Fruit fly (Drosophila melanogaster) whole organism, larva: ENCODE results near the gene CG13995.

Experiments used
- noc ChIP-seq: fragments of 200-800 bp; sonication (Bioruptor generic); optimal IDR thresholded peaks from 3 replicates; lab custom pipeline; 2019; ENCODE audit warnings: missing biosample characterization, mild to moderate bottlenecking, missing genetic modification characterization, moderate library complexity

Gene CG13995

dm6 chr2L:6075345-6075744 lies 21.2 kb downstream of the CG13995 start:
- TF ChIP-seq noc (tag; lab: Kevin White, UChicago): no peak

- no peak for TF ChIP-seq noc (tag; lab: Kevin White, UChicago)
Observed at dm6 chr2L:6076143-6076542, 22.0 kb downstream of the CG13995 start.

dm6 chr2L:6076829-6077364 lies 22.8 kb downstream of the CG13995 start:
- no peak for TF ChIP-seq noc (tag; lab: Kevin White, UChicago)

dm6 chr2L:6077632-6078031 lies 23.5 kb downstream of the CG13995 start:
- no peak for TF ChIP-seq noc (tag; lab: Kevin White, UChicago)

dm6 chr2L:6078757-6079351 lies 24.8 kb downstream of the CG13995 start:
- no peak for TF ChIP-seq noc (tag; lab: Kevin White, UChicago)

dm6 chr2L:6080329-6080728 lies 26.2 kb downstream of the CG13995 start:
- no peak for TF ChIP-seq noc (tag; lab: Kevin White, UChicago)

- no peak for TF ChIP-seq noc (tag; lab: Kevin White, UChicago)
Observed at dm6 chr2L:6081134-6081832, 27.2 kb downstream of the CG13995 start.

- no peak for TF ChIP-seq noc (tag; lab: Kevin White, UChicago)
Observed at dm6 chr2L:6082157-6082645, 28.1 kb downstream of the CG13995 start, which contains the start of gene Kr-h1. Kr-h1 (plus strand) TSS chr2L:6082603.

- peak; percentile 54 for TF ChIP-seq noc (tag; lab: Kevin White, UChicago)
Observed at dm6 chr2L:6082936-6083627, 29.0 kb downstream of the CG13995 start.

dm6 chr2L:6084694-6085093 lies 30.6 kb downstream of the CG13995 start:
- TF ChIP-seq noc (tag; lab: Kevin White, UChicago): no peak

dm6 chr2L:6085733-6086317 lies 31.7 kb downstream of the CG13995 start:
- peak; percentile 58 for TF ChIP-seq noc (tag; lab: Kevin White, UChicago)

- TF ChIP-seq noc (tag; lab: Kevin White, UChicago): no peak
Observed at dm6 chr2L:6086771-6087170, 32.7 kb downstream of the CG13995 start.

dm6 chr2L:6087685-6088084 lies 33.6 kb downstream of the CG13995 start:
- TF ChIP-seq noc (tag; lab: Kevin White, UChicago): no peak

- peak; percentile 65 for TF ChIP-seq noc (tag; lab: Kevin White, UChicago)
Observed at dm6 chr2L:6088371-6089365, 34.6 kb downstream of the CG13995 start.
